Worm (Caenorhabditis elegans) whole organism, L2 larva: ENCODE measurements around the gene Y26E6A.3.

Experiments
- fos-1 ChIP-seq: fragments of 150-350 bp; optimal IDR thresholded peaks from 2 replicates; lab custom pipeline; 2014; ENCODE audit warnings: missing biosample characterization, missing genetic modification characterization
- nhr-11 ChIP-seq: fragments of 150-350 bp; optimal IDR thresholded peaks from 2 replicates; lab custom pipeline; 2014; ENCODE audit warnings: missing biosample characterization, missing genetic modification characterization
- sma-9 ChIP-seq, 2 experiments: fragments of 150-350 bp in 1 of 2; sonication (generic microtip) in 1 of 2; optimal IDR thresholded peaks; 2 replicates each; lab custom pipeline; 2014 to 2016; ENCODE audit warnings: missing genetic modification characterization in 2 of 2, mild to moderate bottlenecking in 1 of 2, missing biosample characterization in 1 of 2, missing compliant biosample characterization in 1 of 2, missing genetic modification reagents in 1 of 2, moderate library complexity in 1 of 2

DNA sequence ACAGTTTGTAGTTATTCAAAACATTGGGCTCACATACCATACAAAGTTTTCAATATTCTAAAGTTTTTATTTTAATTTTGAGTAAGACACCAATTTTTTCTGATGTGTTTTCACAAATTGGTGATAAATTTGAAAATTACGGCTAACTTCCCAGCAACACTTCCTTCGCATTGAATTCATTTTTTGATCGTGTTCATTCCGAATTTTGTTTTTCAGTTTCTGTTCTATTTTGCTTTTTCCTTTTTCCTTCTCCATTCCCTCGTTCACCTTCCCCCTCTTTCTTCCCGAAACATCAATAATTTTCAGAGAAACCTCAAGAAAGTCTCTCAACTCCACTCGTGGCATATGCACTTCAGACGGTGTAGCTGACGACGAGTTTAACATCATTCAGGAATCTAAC, 39.1 kb upstream of the Y26E6A.3 start, which contains the start of gene alg-1:
- TF ChIP-seq sma-9 (GFP tag; optimal IDR thresholded peaks at IDR 0.05; lab: Kevin White, UChicago) (no peak), sma-9 (tag; optimal IDR thresholded peaks at IDR 0.05; lab: Kevin White, UChicago) (no peak), fos-1 (tag; lab: Kevin White, UChicago) (no peak), nhr-11 (tag; lab: Kevin White, UChicago) (no peak)
